Worm (Caenorhabditis elegans) whole organism, late embryonic: ENCODE results near the gene kin-20.

Experiments used
- K02D7.2 ChIP-seq: sonication (generic microtip); optimal IDR thresholded peaks from 2 replicates; lab custom pipeline; 2017; ENCODE audit warnings: mild to moderate bottlenecking, missing genetic modification characterization, missing compliant biosample characterization
- dve-1 ChIP-seq: sonication (generic microtip); optimal IDR thresholded peaks from 2 replicates; lab custom pipeline; 2017; ENCODE audit warnings: antibody characterized with exemption, mild to moderate bottlenecking, missing genetic modification characterization, missing compliant biosample characterization
- eyg-1 ChIP-seq: sonication (generic microtip); optimal IDR thresholded peaks from 2 replicates; lab custom pipeline; 2016; ENCODE audit warnings: missing genotype, missing genetic modification characterization, missing compliant biosample characterization
- fax-1 ChIP-seq: sonication (generic microtip); optimal IDR thresholded peaks from 2 replicates; lab custom pipeline; 2016; ENCODE audit warnings: missing genotype, missing genetic modification characterization, missing compliant biosample characterization
- odd-2 ChIP-seq: sonication (generic microtip); optimal IDR thresholded peaks from 2 replicates; lab custom pipeline; 2017; ENCODE audit warnings: antibody characterized with exemption, mild to moderate bottlenecking, missing genetic modification characterization, missing compliant biosample characterization
- pat-9 ChIP-seq: fragments of 200-800 bp; sonication (Bioruptor generic); optimal IDR thresholded peaks from 2 replicates; lab custom pipeline; 2018; ENCODE audit warnings: mild to moderate bottlenecking, missing genetic modification characterization, moderate library complexity, missing compliant biosample characterization
- ref-2 ChIP-seq: sonication (generic microtip); optimal IDR thresholded peaks from 2 replicates; lab custom pipeline; 2016; ENCODE audit warnings: missing genetic modification characterization, missing compliant biosample characterization
- sox-2 ChIP-seq: fragments of 200-800 bp; sonication (Bioruptor generic); IDR thresholded peaks from 2 replicates; pipeline ENCODE4 v1.3.6; 2022; ENCODE audit warnings: missing genetic modification reagents, missing genetic modification characterization, missing compliant biosample characterization
- tbx-2 ChIP-seq: sonication (generic microtip); optimal IDR thresholded peaks from 2 replicates; lab custom pipeline; 2016; ENCODE audit warnings: missing genetic modification characterization, missing compliant biosample characterization
- unc-86 ChIP-seq: sonication (generic microtip); optimal IDR thresholded peaks from 2 replicates; lab custom pipeline; 2016; ENCODE audit warnings: missing genetic modification characterization, missing compliant biosample characterization
- zip-5 ChIP-seq: sonication (generic microtip); optimal IDR thresholded peaks from 2 replicates; lab custom pipeline; 2016; ENCODE audit warnings: missing genetic modification characterization, missing compliant biosample characterization

- no peak for TF ChIP-seq sox-2 (GFP tag; lab: Robert Waterston, UW)
- TF ChIP-seq odd-2, result no peak
- TF ChIP-seq dve-1, result no peak
- TF ChIP-seq tbx-2 (tag; lab: Kevin White, UChicago), result peak; percentile 51
- TF ChIP-seq eyg-1, result no peak
- TF ChIP-seq ref-2 (tag; lab: Kevin White, UChicago), result no peak
- TF ChIP-seq pat-9 (tag; lab: Kevin White, UChicago), result no peak
- TF ChIP-seq fax-1 (tag; lab: Kevin White, UChicago), result no peak
- TF ChIP-seq zip-5 (tag; lab: Kevin White, UChicago), result no peak
- TF ChIP-seq K02D7.2, result no peak
- TF ChIP-seq unc-86 (tag; lab: Kevin White, UChicago), result no peak
Observed at ce11 chrX:15281248-15281647, 3.7 kb upstream of the kin-20 start.
